Worm (Caenorhabditis elegans): ENCODE data around the gene M70.5.
"Not testable (repeated sequence)": the region's sequence is repeated elsewhere in the genome, so short reads cannot be mapped to it uniquely, and the experiment has no call there.

- not testable (repeated sequence) for TF ChIP-seq unc-86 (tag; optimal IDR thresholded peaks at IDR 0.05); ceh-2 (tag; optimal IDR thresholded peaks at IDR 0.05); gmeb-2 (tag; optimal IDR thresholded peaks at IDR 0.05); lin-11 (tag; optimal IDR thresholded peaks at IDR 0.05); C38D4.7 (GFP tag; optimal IDR thresholded peaks at IDR 0.05); sdc-2 (tag; optimal IDR thresholded peaks at IDR 0.05)
These were observed 29.9 kb downstream of the M70.5 start, which contains the start of gene M70.1 for ce11 chrIV:2245565-2245964.
